Worm (Caenorhabditis elegans) whole organism, L1 larva: ENCODE data around the gene rde-1.

Experiments
- C34B4.2 ChIP-seq: sonication (generic microtip); optimal IDR thresholded peaks from 2 replicates; lab custom pipeline; 2017; ENCODE audit warnings: mild to moderate bottlenecking, missing genetic modification characterization, missing compliant biosample characterization
- alr-1 ChIP-seq: fragments of 200-800 bp; sonication (Bioruptor generic); optimal IDR thresholded peaks from 2 replicates; lab custom pipeline; 2018; ENCODE audit warnings: borderline replicate concordance, mild to moderate bottlenecking, missing genetic modification characterization, missing compliant biosample characterization
- ama-1 ChIP-seq: fragments of 150-350 bp; optimal IDR thresholded peaks from 2 replicates; lab custom pipeline; 2014
- ceh-82 ChIP-seq, 3 experiments: fragments of 150-350 bp in 1 of 3; sonication (generic microtip) in 2 of 3; optimal IDR thresholded peaks; 2 replicates each; lab custom pipeline; 2014 to 2017; ENCODE audit warnings: missing biosample characterization in 3 of 3, missing genetic modification characterization in 3 of 3
- ceh-90 ChIP-seq: sonication (generic microtip); optimal IDR thresholded peaks from 2 replicates; lab custom pipeline; 2016; ENCODE audit warnings: missing genetic modification characterization, missing compliant biosample characterization
- dsc-1 ChIP-seq: sonication (generic microtip); optimal IDR thresholded peaks from 2 replicates; lab custom pipeline; 2016; ENCODE audit warnings: mild to moderate bottlenecking, missing genetic modification characterization, missing compliant biosample characterization
- efl-1 ChIP-seq, 4 experiments: fragments of 150-350 bp; optimal IDR thresholded peaks in 3 of 4; peaks in 1 of 4; 1 replicate in 1 of 4; 2 replicates in 3 of 4; lab custom pipeline; 2014; ENCODE audit warnings: missing biosample characterization in 2 of 4, missing genetic modification characterization in 2 of 4, missing genetic modification reagents in 2 of 4
- egl-13 ChIP-seq: sonication (generic microtip); optimal IDR thresholded peaks from 2 replicates; lab custom pipeline; 2016; ENCODE audit warnings: missing genotype, missing genetic modification reagents, missing genetic modification characterization, missing compliant biosample characterization
- egl-27 ChIP-seq, 2 experiments: fragments of 150-350 bp in 1 of 2; sonication (generic microtip); optimal IDR thresholded peaks; 3 replicates each; lab custom pipeline; 2017 to 2018; ENCODE audit warnings: missing biosample characterization in 2 of 2, missing genetic modification characterization in 2 of 2, missing genetic modification reagents in 2 of 2
- elt-3 ChIP-seq, 6 experiments: fragments of 150-350 bp in 1 of 6; sonication (generic microtip); optimal IDR thresholded peaks; 2 replicates each; lab custom pipeline; 2017 to 2018; ENCODE audit warnings: missing biosample characterization in 6 of 6, missing genetic modification characterization in 6 of 6, inconsistent platforms in 1 of 6
- fkh-10 ChIP-seq: sonication (generic microtip); optimal IDR thresholded peaks from 2 replicates; lab custom pipeline; 2017; ENCODE audit warnings: missing biosample characterization, missing genetic modification reagents, missing genetic modification characterization
- grh-1 ChIP-seq: fragments of 200-800 bp; sonication (Bioruptor generic); IDR thresholded peaks from 2 replicates; pipeline ENCODE4 v1.3.6; 2022; ENCODE audit warnings: missing genetic modification reagents, missing genetic modification characterization, missing compliant biosample characterization
- hlh-17 ChIP-seq: fragments of 200-800 bp; sonication (Bioruptor generic); optimal IDR thresholded peaks from 2 replicates; lab custom pipeline; 2018; ENCODE audit warnings: missing genetic modification characterization, mild to moderate bottlenecking, missing compliant biosample characterization, moderate library complexity, borderline replicate concordance
- isw-1 ChIP-seq: fragments of 200-800 bp; sonication (Bioruptor generic); IDR thresholded peaks from 2 replicates; pipeline ENCODE4 v1.3.6; 2022; ENCODE audit warnings: missing genetic modification characterization, missing compliant biosample characterization
- lin-14 ChIP-seq: fragments of 200-800 bp; sonication (Bioruptor generic); optimal IDR thresholded peaks from 2 replicates; lab custom pipeline; 2018; ENCODE audit warnings: mild to moderate bottlenecking, missing genetic modification characterization, moderate library complexity, missing compliant biosample characterization
- lin-35 ChIP-seq, 2 experiments: fragments of 150-350 bp; optimal IDR thresholded peaks; 2 replicates each; lab custom pipeline; 2014; ENCODE audit warnings: missing biosample characterization in 2 of 2, missing genetic modification characterization in 2 of 2, missing genetic modification reagents in 2 of 2
- lsy-2 ChIP-seq, 2 experiments: fragments of 150-350 bp; optimal IDR thresholded peaks; 2 replicates each; lab custom pipeline; 2014; ENCODE audit warnings: missing biosample characterization in 2 of 2, missing genetic modification characterization in 2 of 2
- mdl-1 ChIP-seq, 2 experiments: fragments of 150-350 bp; optimal IDR thresholded peaks; 2 replicates each; lab custom pipeline; 2014 to 2017; ENCODE audit warnings: missing biosample characterization in 2 of 2, missing genetic modification characterization in 2 of 2, inconsistent platforms in 1 of 2
- mep-1 ChIP-seq: fragments of 150-350 bp; optimal IDR thresholded peaks from 2 replicates; lab custom pipeline; 2014; ENCODE audit warnings: missing biosample characterization, missing genetic modification characterization
- nhr-237 ChIP-seq: fragments of 150-350 bp; optimal IDR thresholded peaks from 2 replicates; lab custom pipeline; 2014; ENCODE audit warnings: missing biosample characterization, missing genetic modification characterization
- nhr-28 ChIP-seq: fragments of 150-350 bp; optimal IDR thresholded peaks from 2 replicates; lab custom pipeline; 2014; ENCODE audit warnings: missing biosample characterization, missing genetic modification characterization
- nhr-47 ChIP-seq: sonication (generic microtip); optimal IDR thresholded peaks from 2 replicates; lab custom pipeline; 2016; ENCODE audit warnings: mild to moderate bottlenecking, missing genetic modification characterization, moderate library complexity, missing compliant biosample characterization
- nhr-71 ChIP-seq: sonication (generic microtip); optimal IDR thresholded peaks from 2 replicates; lab custom pipeline; 2016; ENCODE audit warnings: mild to moderate bottlenecking, missing genetic modification characterization, moderate library complexity, missing compliant biosample characterization
- nhr-77 ChIP-seq: fragments of 150-350 bp; optimal IDR thresholded peaks from 2 replicates; lab custom pipeline; 2014; ENCODE audit warnings: missing biosample characterization, missing genetic modification characterization
- nhr-84 ChIP-seq: sonication (generic microtip); optimal IDR thresholded peaks from 2 replicates; lab custom pipeline; 2017; ENCODE audit warnings: missing biosample characterization, missing genetic modification characterization
- nhr-90 ChIP-seq: sonication (generic microtip); optimal IDR thresholded peaks from 2 replicates; lab custom pipeline; 2016; ENCODE audit warnings: mild to moderate bottlenecking, missing genetic modification characterization, missing compliant biosample characterization; ENCODE audit not compliant: poor library complexity
- pag-3 ChIP-seq: sonication (generic microtip); optimal IDR thresholded peaks from 2 replicates; lab custom pipeline; 2017; ENCODE audit warnings: missing genetic modification characterization, mild to moderate bottlenecking, missing compliant biosample characterization, antibody characterized with exemption, borderline replicate concordance; ENCODE audit not compliant: insufficient read depth
- pax-3 ChIP-seq: fragments of 200-800 bp; sonication (Bioruptor generic); optimal IDR thresholded peaks from 2 replicates; lab custom pipeline; 2018; ENCODE audit warnings: mild to moderate bottlenecking, missing genetic modification characterization, moderate library complexity, missing compliant biosample characterization
- pqm-1 ChIP-seq: sonication (generic microtip); optimal IDR thresholded peaks from 3 replicates; lab custom pipeline; 2017; ENCODE audit warnings: missing biosample characterization, missing genetic modification characterization
- rnt-1 ChIP-seq: sonication (generic microtip); optimal IDR thresholded peaks from 2 replicates; lab custom pipeline; 2016; ENCODE audit warnings: mild to moderate bottlenecking, missing genetic modification characterization, moderate library complexity, missing compliant biosample characterization
- snpc-4 ChIP-seq: fragments of 150-350 bp; optimal IDR thresholded peaks from 2 replicates; lab custom pipeline; 2014; ENCODE audit warnings: missing biosample characterization, missing genetic modification characterization
- snu-23 ChIP-seq: sonication (generic microtip); optimal IDR thresholded peaks from 2 replicates; lab custom pipeline; 2016; ENCODE audit warnings: missing genetic modification characterization, missing compliant biosample characterization
- swsn-7 ChIP-seq: sonication (generic microtip); optimal IDR thresholded peaks from 2 replicates; lab custom pipeline; 2016; ENCODE audit warnings: missing genetic modification characterization, missing compliant biosample characterization
- tbx-2 ChIP-seq: sonication (generic microtip); optimal IDR thresholded peaks from 2 replicates; lab custom pipeline; 2016; ENCODE audit warnings: missing genetic modification characterization, missing compliant biosample characterization
- tlp-1 ChIP-seq: fragments of 150-350 bp; optimal IDR thresholded peaks from 2 replicates; lab custom pipeline; 2014; ENCODE audit warnings: missing biosample characterization, missing genetic modification characterization
- unc-130 ChIP-seq: fragments of 150-350 bp; optimal IDR thresholded peaks from 2 replicates; lab custom pipeline; 2017; ENCODE audit warnings: missing biosample characterization, missing genetic modification characterization, inconsistent platforms
- unc-98 ChIP-seq: fragments of 200-800 bp; sonication (Bioruptor generic); IDR thresholded peaks from 2 replicates; pipeline ENCODE4 v1.3.6; 2022; ENCODE audit warnings: missing genetic modification characterization, missing compliant biosample characterization
- xbp-1 ChIP-seq: sonication (generic microtip); optimal IDR thresholded peaks from 2 replicates; lab custom pipeline; 2016; ENCODE audit warnings: missing genetic modification characterization, missing compliant biosample characterization
- ztf-11 ChIP-seq, 2 experiments: sonication (generic microtip); optimal IDR thresholded peaks; 2 replicates each; lab custom pipeline; 2016 to 2017; ENCODE audit warnings: missing genetic modification characterization in 2 of 2, missing biosample characterization in 1 of 2, missing compliant biosample characterization in 1 of 2

The rde-1 gene

ce11 chrV:9995791-9996190 is 4.3 kb upstream of the rde-1 start, which contains the start of gene K08H10.6:
Gene K08H10.6, minus strand, starts transcription at chrV:9995891.
- TF ChIP-seq ceh-90 (tag; lab: Kevin White, UChicago) (no peak), egl-27 (tag; optimal IDR thresholded peaks at IDR 0.05; lab: Kevin White, UChicago) (no peak), alr-1 (tag; lab: Kevin White, UChicago) (no peak), fkh-10 (no peak), lsy-2 (tag; optimal IDR thresholded peaks at IDR 0.05; lab: Kevin White, UChicago) (no peak), nhr-90 (tag; lab: Kevin White, UChicago) (no peak), ama-1 (lab: Kevin White, UChicago) (no peak), elt-3 (tag; optimal IDR thresholded peaks at IDR 0.05; lab: Kevin White, UChicago) (no peak), mdl-1 (tag; optimal IDR thresholded peaks at IDR 0.05; lab: Kevin White, UChicago) (no peak), unc-98 (GFP tag; lab: Robert Waterston, UW) (no peak), nhr-28 (tag; lab: Kevin White, UChicago) (no peak), snpc-4 (tag; lab: Kevin White, UChicago) (no peak), C34B4.2 (tag; lab: Kevin White, UChicago) (no peak), grh-1 (GFP tag; lab: Robert Waterston, UW) (no peak), nhr-71 (no peak)

DNA sequence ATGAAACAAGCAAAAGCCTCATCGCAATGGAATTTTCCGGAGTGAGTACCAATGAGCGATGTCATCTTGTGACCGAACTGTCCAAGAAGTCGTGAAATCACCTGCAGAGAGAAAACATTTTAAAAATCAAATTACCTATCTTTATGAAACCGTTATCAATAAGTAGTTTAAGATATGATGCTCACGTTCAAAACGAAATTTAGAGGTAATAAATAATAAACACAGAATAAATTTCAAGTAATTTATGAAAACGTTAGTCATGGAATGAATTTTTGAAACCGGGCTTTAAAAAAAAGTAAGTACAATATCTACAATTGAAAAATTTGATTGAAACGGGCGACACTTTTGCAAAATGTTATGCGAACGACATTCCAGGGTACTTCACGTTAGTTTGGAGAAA is 3.8 kb downstream of the rde-1 start, which contains the start of gene C27H6.8:
TSS of gene C27H6.8 (minus strand) at position 101 of the 400 bp plus-strand sequence.
- no peak for TF ChIP-seq nhr-237 (tag; lab: Kevin White, UChicago)
- TF ChIP-seq efl-1 (optimal IDR thresholded peaks at IDR 0.05; lab: Kevin White, UChicago): no peak
- peak in 1 of 2 experiments; percentile 15 for TF ChIP-seq efl-1 (GFP tag; optimal IDR thresholded peaks at IDR 0.05 in 1 of 2; lab: Kevin White, UChicago)

DNA sequence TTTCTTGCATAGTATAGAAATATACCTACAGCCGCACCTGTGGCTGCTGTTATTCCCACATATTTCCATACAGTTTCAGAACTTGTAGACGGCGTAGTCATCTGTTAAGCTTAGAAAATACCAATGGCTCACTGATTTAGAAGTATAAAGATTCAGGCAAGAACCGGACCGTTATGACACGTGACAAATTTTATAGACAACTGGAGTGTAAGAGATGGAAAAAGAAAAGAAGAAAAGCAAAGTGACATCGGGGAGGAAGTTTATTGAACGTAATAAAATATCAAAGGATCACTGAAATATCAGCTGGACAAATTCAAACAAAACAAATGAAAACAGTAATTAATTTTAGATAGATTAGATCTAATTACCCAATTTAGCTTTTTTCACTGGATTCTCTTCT is 5.3 kb downstream of the rde-1 start, which contains the start of gene rmd-2:
TSS of gene rmd-2 (minus strand) at position 101 of the 400 bp plus-strand sequence.
- TF ChIP-seq ceh-90 (tag; lab: Kevin White, UChicago) (no peak), rnt-1 (tag; lab: Kevin White, UChicago) (peak; percentile 1), lin-35 (GFP tag; optimal IDR thresholded peaks at IDR 0.05; lab: Kevin White, UChicago) (peak in 1 of 2 experiments; percentile 16)

- TF ChIP-seq tlp-1 (tag; lab: Kevin White, UChicago): no peak
- peak; percentile 52 for TF ChIP-seq lin-14 (GFP tag; lab: Kevin White, UChicago)
- no peak for TF ChIP-seq unc-130 (tag; lab: Kevin White, UChicago)
- no peak for TF ChIP-seq nhr-77 (tag; lab: Kevin White, UChicago)
- TF ChIP-seq dsc-1 (tag; lab: Kevin White, UChicago): peak; percentile 41
- TF ChIP-seq mep-1 (tag; lab: Kevin White, UChicago): no peak
- TF ChIP-seq pqm-1 (tag; lab: Kevin White, UChicago): no peak
- peak; percentile 46 for TF ChIP-seq nhr-71
- TF ChIP-seq tbx-2 (tag; lab: Kevin White, UChicago): no peak
- no peak for TF ChIP-seq egl-13 (tag; lab: Kevin White, UChicago)
- TF ChIP-seq pag-3 (tag; lab: Kevin White, UChicago): no peak
- no peak for TF ChIP-seq pax-3 (tag; lab: Kevin White, UChicago)
- no peak for TF ChIP-seq xbp-1
- TF ChIP-seq nhr-47: no peak
- no peak for TF ChIP-seq ama-1 (lab: Kevin White, UChicago)
- TF ChIP-seq nhr-84 (tag; lab: Kevin White, UChicago): no peak
- TF ChIP-seq unc-98 (GFP tag; lab: Robert Waterston, UW): no peak
- no peak for TF ChIP-seq hlh-17 (GFP tag; lab: Kevin White, UChicago)
- TF ChIP-seq nhr-237 (tag; lab: Kevin White, UChicago): no peak
- no peak for TF ChIP-seq ztf-11 (tag; optimal IDR thresholded peaks at IDR 0.05; lab: Kevin White, UChicago)
- TF ChIP-seq grh-1 (GFP tag; lab: Robert Waterston, UW): no peak
- peak in 1 of 2 experiments; percentile 11 for TF ChIP-seq lsy-2 (tag; optimal IDR thresholded peaks at IDR 0.05; lab: Kevin White, UChicago)
- no peak for TF ChIP-seq swsn-7
- TF ChIP-seq ceh-82 (tag; optimal IDR thresholded peaks at IDR 0.05; lab: Kevin White, UChicago): no peak
- no peak for TF ChIP-seq isw-1 (GFP tag; lab: Robert Waterston, UW)
- TF ChIP-seq rnt-1 (tag; lab: Kevin White, UChicago): peak; percentile 27
- no peak for TF ChIP-seq snu-23
These were observed 6.1 kb downstream of the rde-1 start for ce11 chrV:9985227-9985864.
